Worm (Caenorhabditis elegans): ENCODE measurements around the gene nrde-3.

- TF ChIP-seq snpc-4 (tag; optimal IDR thresholded peaks at IDR 0.05) = no peak
- TF ChIP-seq R02D3.7 (tag; optimal IDR thresholded peaks at IDR 0.05) = no peak
- TF ChIP-seq zag-1 (tag; optimal IDR thresholded peaks at IDR 0.05) = no peak
- no peak for TF ChIP-seq ztf-7 (tag; optimal IDR thresholded peaks at IDR 0.05)
- TF ChIP-seq ama-1 (optimal IDR thresholded peaks at IDR 0.05) = no peak
- no peak for TF ChIP-seq arid-1 (GFP tag; conservative IDR thresholded peaks at IDR 0.05)
Observed at ce11 chrX:369923-370322, 2.1 kb upstream of the nrde-3 start.

Measured in whole organism, L4 larva.